Worm (Caenorhabditis elegans): ENCODE data around the gene F56C3.3.

F56C3.3 gene

ce11 chrX:1337009-1337408 lies 21.2 kb downstream of the F56C3.3 start, which contains the start of gene ttr-37 (continued):
- TF ChIP-seq bed-1 (GFP tag; IDR thresholded peaks at IDR 0.05) (no peak), unc-62 (GFP tag; optimal IDR thresholded peaks at IDR 0.05) (peak; percentile 75), cebp-1 (GFP tag; IDR thresholded peaks at IDR 0.05) (0 out of 2 replicates have a peak, but pooled peaks have one; percentile 25), cebp-1 (tag; optimal IDR thresholded peaks at IDR 0.05) (peak; percentile 10), C06A6.2 (GFP tag; conservative IDR thresholded peaks at IDR 0.05) (no peak), B0035.1 (tag; optimal IDR thresholded peaks at IDR 0.05) (no peak), akir-1 (GFP tag; optimal IDR thresholded peaks at IDR 0.05) (no peak), atf-7 (tag; optimal IDR thresholded peaks at IDR 0.05) (peak; percentile 38), die-1 (tag; optimal IDR thresholded peaks at IDR 0.05) (no peak), ceh-91 (GFP tag; IDR thresholded peaks at IDR 0.05) (no peak), nhr-90 (tag; optimal IDR thresholded peaks at IDR 0.05) (no peak), attf-3 (GFP tag; conservative IDR thresholded peaks at IDR 0.05) (no peak), bed-2 (GFP tag; IDR thresholded peaks at IDR 0.05) (no peak), lin-40 (tag; optimal IDR thresholded peaks at IDR 0.05) (no peak), ceh-40 (GFP tag; IDR thresholded peaks at IDR 0.05) (no peak), madf-10 (tag; optimal IDR thresholded peaks at IDR 0.05) (no peak)

DNA sequence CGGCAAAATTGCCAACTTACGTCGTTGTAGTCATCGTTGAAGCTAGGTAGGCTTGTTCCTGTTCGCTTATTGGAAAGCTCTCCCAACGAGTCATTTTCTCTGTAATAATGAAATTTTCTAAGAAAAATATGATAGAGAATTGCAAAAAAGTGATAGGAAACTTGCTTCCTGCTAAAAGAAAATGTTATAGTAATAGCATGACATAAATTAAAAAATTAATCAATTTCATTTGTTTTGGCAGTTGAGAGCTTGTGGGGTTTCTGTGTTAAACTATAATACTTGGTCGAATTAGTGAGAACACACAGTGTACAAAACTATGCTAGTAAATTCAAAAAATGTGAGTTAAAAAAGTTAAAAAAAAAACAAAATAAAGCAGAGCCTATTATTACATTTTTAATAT lies 28.3 kb downstream of the F56C3.3 start, which contains the start of gene F21E9.2:
F21E9.2 (minus strand) TSS at position 101 of the 400 bp plus-strand sequence.
- no peak for TF ChIP-seq gei-17 (GFP tag; optimal IDR thresholded peaks at IDR 0.05)
- no peak for TF ChIP-seq attf-5 (GFP tag; optimal IDR thresholded peaks at IDR 0.05)
- TF ChIP-seq ZK185.1 (tag; optimal IDR thresholded peaks at IDR 0.05; ENCODE audit: poor library complexity, severe bottlenecking), result no peak
- TF ChIP-seq zfh-2 (GFP tag; conservative IDR thresholded peaks at IDR 0.05), result no peak
- no peak for TF ChIP-seq hlh-26 (GFP tag; conservative IDR thresholded peaks at IDR 0.05)
- TF ChIP-seq aptf-2 (GFP tag; conservative IDR thresholded peaks at IDR 0.05), result no peak

- TF ChIP-seq egl-18 (GFP tag; IDR thresholded peaks at IDR 0.05), result no peak
- no peak for TF ChIP-seq mes-4 (tag; optimal IDR thresholded peaks at IDR 0.05)
- TF ChIP-seq sea-2 (GFP tag; IDR thresholded peaks at IDR 0.05), result no peak
- TF ChIP-seq mxl-1 (tag; optimal IDR thresholded peaks at IDR 0.05), result no peak
- TF ChIP-seq nfya-2 (GFP tag; IDR thresholded peaks at IDR 0.05), result no peak
These were observed 31.0 kb downstream of the F56C3.3 start for ce11 chrX:1327201-1327600.

- TF ChIP-seq hlh-12 (tag; optimal IDR thresholded peaks at IDR 0.05), result no peak
- no peak for TF ChIP-seq snpc-1.1 (tag; optimal IDR thresholded peaks at IDR 0.05; ENCODE audit: insufficient read depth)
- TF ChIP-seq hsf-1 (GFP tag; IDR thresholded peaks at IDR 0.05), result no peak
- no peak for TF ChIP-seq T26A5.8 (tag; optimal IDR thresholded peaks at IDR 0.05)
- TF ChIP-seq sea-2 (GFP tag; IDR thresholded peaks at IDR 0.05), result no peak
- no peak for TF ChIP-seq lir-1 (GFP tag; conservative IDR thresholded peaks at IDR 0.05)
- no peak for TF ChIP-seq die-1 (tag; optimal IDR thresholded peaks at IDR 0.05)
- TF ChIP-seq B0035.1 (tag; optimal IDR thresholded peaks at IDR 0.05), result no peak
- no peak for TF ChIP-seq unc-62 (GFP tag; optimal IDR thresholded peaks at IDR 0.05)
- TF ChIP-seq B0019.2 (GFP tag; conservative IDR thresholded peaks at IDR 0.05), result no peak
- TF ChIP-seq bed-1 (GFP tag; IDR thresholded peaks at IDR 0.05), result no peak
- no peak for TF ChIP-seq ceh-58 (GFP tag; IDR thresholded peaks at IDR 0.05)
- TF ChIP-seq Y79H2A.3 (GFP tag; conservative IDR thresholded peaks at IDR 0.05), result no peak
- TF ChIP-seq ztf-22 (GFP tag; optimal IDR thresholded peaks at IDR 0.05), result no peak
- TF ChIP-seq hmg-1.2 (GFP tag; IDR thresholded peaks at IDR 0.05), result peak; percentile 69
- no peak for TF ChIP-seq ZK185.1 (tag; optimal IDR thresholded peaks at IDR 0.05; ENCODE audit: poor library complexity, severe bottlenecking)
- no peak for TF ChIP-seq mxl-1 (tag; optimal IDR thresholded peaks at IDR 0.05)
- TF ChIP-seq lsl-1 (GFP tag; optimal IDR thresholded peaks at IDR 0.05), result no peak
- no peak for TF ChIP-seq unc-130 (GFP tag; optimal IDR thresholded peaks at IDR 0.05)
- no peak for TF ChIP-seq T07F8.4 (tag; optimal IDR thresholded peaks at IDR 0.05)
- TF ChIP-seq C06A6.2 (GFP tag; conservative IDR thresholded peaks at IDR 0.05), result no peak
- no peak for TF ChIP-seq nhr-179 (tag; optimal IDR thresholded peaks at IDR 0.05)
- TF ChIP-seq Y56A3A.18 (GFP tag; IDR thresholded peaks at IDR 0.05), result no peak
- no peak for TF ChIP-seq ekl-4 (GFP tag; IDR thresholded peaks at IDR 0.05)
- TF ChIP-seq Y53F4B.3 (GFP tag; IDR thresholded peaks at IDR 0.05), result no peak
- no peak for TF ChIP-seq D2030.7 (GFP tag; IDR thresholded peaks at IDR 0.05)
These were observed 35.2 kb downstream of the F56C3.3 start for ce11 chrX:1322997-1323396.
